Worm (Caenorhabditis elegans): Measurements from ENCODE around the gene Y73B6BL.270.

ce11 chrIV:6369489-6369888 is 4.3 kb downstream of the Y73B6BL.270 start:
- TF ChIP-seq nhr-237 (tag; optimal IDR thresholded peaks at IDR 0.05) (no peak), bed-3 (GFP tag; optimal IDR thresholded peaks at IDR 0.05) (no peak), nhr-76 (tag; optimal IDR thresholded peaks at IDR 0.05) (no peak), zip-8 (tag; optimal IDR thresholded peaks at IDR 0.05) (no peak), tbx-8 (GFP tag; optimal IDR thresholded peaks at IDR 0.05) (no peak), unc-39 (tag; optimal IDR thresholded peaks at IDR 0.05) (no peak), sptf-1 (tag; optimal IDR thresholded peaks at IDR 0.05) (no peak), ceh-83 (GFP tag; optimal IDR thresholded peaks at IDR 0.05) (no peak), unc-62 (GFP tag; optimal IDR thresholded peaks at IDR 0.05) (no peak), mep-1 (tag; optimal IDR thresholded peaks at IDR 0.05) (no peak), unc-120 (tag; optimal IDR thresholded peaks at IDR 0.05; ENCODE audit: poor library complexity, severe bottlenecking) (no peak)
